Fruit fly (Drosophila melanogaster) whole organism: ENCODE results near the gene Uck.

Experiments used
- CG8478 ChIP-seq: fragments of >200 bp; optimal IDR thresholded peaks from 2 replicates; lab custom pipeline; 2018; ENCODE audit warnings: inconsistent platforms
- Dll ChIP-seq: fragments of >200 bp; optimal IDR thresholded peaks from 2 replicates; lab custom pipeline; 2017
- EcR ChIP-seq, 2 experiments: fragments of >200 bp; optimal IDR thresholded peaks; 2 replicates each; lab custom pipeline; 2017; ENCODE audit warnings: missing biosample characterization in 2 of 2, missing genetic modification characterization in 2 of 2, missing genetic modification reagents in 2 of 2
- pan ChIP-seq: fragments of >200 bp; optimal IDR thresholded peaks from 2 replicates; lab custom pipeline; 2017
- psq ChIP-seq: fragments of >200 bp; optimal IDR thresholded peaks from 2 replicates; lab custom pipeline; 2017
- usp ChIP-seq: fragments of >200 bp; optimal IDR thresholded peaks from 2 replicates; lab custom pipeline; 2017; ENCODE audit warnings: missing biosample characterization, missing genetic modification characterization, mixed read lengths

Gene Uck

dm6 chr3R:24266786-24267579 is 23.0 kb upstream of the Uck start:
- TF ChIP-seq EcR (GFP tag; optimal IDR thresholded peaks at IDR 0.05; lab: Kevin White, UChicago) (peak in 1 of 2 experiments; percentile 56), pan (lab: Kevin White, UChicago) (no peak)

- TF ChIP-seq psq (lab: Kevin White, UChicago) (no peak), pan (lab: Kevin White, UChicago) (no peak), CG8478 (no peak), EcR (GFP tag; optimal IDR thresholded peaks at IDR 0.05; lab: Kevin White, UChicago) (peak in 1 of 2 experiments; percentile 44), usp (GFP tag; lab: Kevin White, UChicago) (no peak), Dll (lab: Kevin White, UChicago) (no peak)
Measured at dm6 chr3R:24267580-24268202, 22.3 kb upstream of the Uck start.

DNA sequence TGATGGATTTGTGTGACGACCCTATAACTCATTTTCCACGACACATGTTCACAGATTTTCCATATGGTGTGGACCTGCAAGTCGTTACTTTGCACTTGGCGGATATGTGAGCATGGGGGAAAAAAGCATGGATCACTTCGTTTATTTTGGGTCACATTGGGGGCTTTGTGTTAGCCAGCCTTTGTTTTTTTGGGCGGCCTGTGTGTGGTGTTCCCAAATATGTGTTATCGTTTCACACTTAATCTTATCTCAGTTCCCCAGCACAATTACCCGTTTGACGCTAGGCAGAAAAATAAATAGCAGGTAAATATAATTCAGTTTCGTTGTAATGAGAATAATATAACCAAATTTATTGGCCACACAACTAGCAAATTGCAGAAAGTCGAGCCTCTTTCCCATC is 21.7 kb upstream of the Uck start:
- TF ChIP-seq usp (GFP tag; lab: Kevin White, UChicago) (no peak), EcR (GFP tag; optimal IDR thresholded peaks at IDR 0.05; lab: Kevin White, UChicago) (no peak), pan (lab: Kevin White, UChicago) (no peak), psq (lab: Kevin White, UChicago) (no peak), CG8478 (no peak), Dll (lab: Kevin White, UChicago) (no peak)

dm6 chr3R:24270034-24270433 is 19.9 kb upstream of the Uck start:
- no peak for TF ChIP-seq Dll (lab: Kevin White, UChicago)
- TF ChIP-seq EcR (GFP tag; optimal IDR thresholded peaks at IDR 0.05; lab: Kevin White, UChicago): peak in 1 of 2 experiments; percentile 18

DNA sequence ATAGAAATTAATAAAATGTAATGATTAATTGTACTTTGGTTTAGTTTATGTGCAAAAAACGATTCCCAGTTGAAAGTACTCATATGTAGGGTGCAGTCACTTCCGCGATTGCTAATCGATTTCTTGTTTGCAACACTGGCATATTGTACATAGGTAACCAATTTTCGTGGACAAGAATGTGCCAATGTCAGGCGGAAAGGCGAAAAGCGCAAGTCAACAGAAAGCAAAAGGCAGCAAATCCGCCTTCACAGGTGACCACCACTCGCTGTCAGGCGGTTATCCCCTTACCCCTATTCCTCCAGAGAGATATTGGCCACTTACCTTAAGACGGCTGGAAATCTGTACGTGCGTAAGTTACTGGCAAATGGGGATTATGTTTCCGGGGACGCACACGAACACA is 19.4 kb upstream of the Uck start:
- no peak for TF ChIP-seq CG8478
- TF ChIP-seq psq (lab: Kevin White, UChicago): no peak
- no peak for TF ChIP-seq pan (lab: Kevin White, UChicago)
- no peak for TF ChIP-seq Dll (lab: Kevin White, UChicago)
- no peak for TF ChIP-seq EcR (GFP tag; optimal IDR thresholded peaks at IDR 0.05; lab: Kevin White, UChicago)
- TF ChIP-seq usp (GFP tag; lab: Kevin White, UChicago): no peak

DNA sequence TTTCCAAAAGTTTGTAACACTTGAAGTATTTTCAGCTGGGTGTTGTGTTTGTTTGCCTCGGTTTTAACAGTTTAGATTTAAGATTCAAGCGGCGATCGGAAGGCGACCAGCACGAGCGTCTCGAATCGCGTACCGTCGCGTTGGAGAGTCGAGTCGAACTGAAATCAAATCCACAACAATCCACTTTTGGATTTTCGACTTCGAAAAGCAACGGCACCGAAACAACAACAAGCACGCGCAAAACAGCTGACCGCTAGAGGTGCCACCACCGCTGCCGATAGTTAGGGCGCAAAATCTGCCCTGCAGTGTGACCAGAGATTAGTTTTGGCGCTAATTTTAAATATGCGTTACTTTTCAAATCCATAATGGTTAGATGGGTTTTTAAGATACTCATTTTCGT is 18.9 kb upstream of the Uck start, which contains the start of gene jar:
Gene jar, minus strand, starts transcription at position 163 of the 400 bp plus-strand sequence.
- TF ChIP-seq CG8478 (no peak), EcR (GFP tag; optimal IDR thresholded peaks at IDR 0.05; lab: Kevin White, UChicago) (no peak), psq (lab: Kevin White, UChicago) (no peak), pan (lab: Kevin White, UChicago) (no peak), Dll (lab: Kevin White, UChicago) (no peak), usp (GFP tag; lab: Kevin White, UChicago) (no peak)

DNA sequence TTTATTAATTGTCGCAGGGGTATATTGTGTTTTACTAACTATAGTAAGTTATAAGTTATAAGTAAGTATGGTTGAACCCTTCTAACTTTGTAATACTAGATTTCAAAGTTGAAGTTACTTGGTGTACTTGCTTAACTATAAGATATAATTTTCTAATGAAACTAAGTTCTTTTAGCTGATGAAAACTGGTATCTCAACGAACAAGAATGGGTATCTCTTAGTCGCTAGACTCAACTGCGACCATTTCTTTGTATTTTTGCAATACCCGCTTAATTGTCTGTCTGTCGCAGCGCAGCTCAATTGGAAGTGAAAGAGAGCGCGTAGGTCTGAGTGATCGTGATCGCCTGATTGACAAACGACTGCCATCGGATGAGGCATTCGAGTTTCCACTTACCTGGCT is 17.7 kb upstream of the Uck start:
- TF ChIP-seq pan (lab: Kevin White, UChicago): no peak
- TF ChIP-seq Dll (lab: Kevin White, UChicago): no peak
- no peak for TF ChIP-seq usp (GFP tag; lab: Kevin White, UChicago)

dm6 chr3R:24272775-24273290 is 17.1 kb upstream of the Uck start, which contains the start of gene Orct2:
Gene Orct2 (plus strand): TSS chr3R:24273029.
- TF ChIP-seq pan (lab: Kevin White, UChicago) (no peak), CG8478 (no peak), Dll (lab: Kevin White, UChicago) (peak; percentile 34)

DNA sequence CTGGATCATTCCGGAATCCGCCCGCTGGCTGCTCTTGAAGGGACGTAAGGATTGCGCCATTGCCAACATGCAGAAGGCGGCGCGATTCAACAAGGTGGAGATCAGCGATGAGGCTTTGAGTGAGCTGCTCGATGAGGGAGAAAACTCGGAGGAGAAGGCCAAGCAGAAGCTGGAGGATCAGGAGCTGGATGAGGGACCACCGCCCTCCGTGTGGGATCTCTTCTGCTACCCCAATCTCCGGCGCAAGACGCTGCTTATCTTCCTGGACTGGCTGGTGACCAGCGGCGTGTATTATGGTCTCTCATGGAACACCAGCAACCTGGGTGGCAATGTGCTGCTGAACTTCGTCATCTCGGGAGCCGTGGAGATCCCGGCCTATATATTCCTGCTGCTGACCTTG is 15.8 kb upstream of the Uck start:
- TF ChIP-seq EcR (GFP tag; optimal IDR thresholded peaks at IDR 0.05; lab: Kevin White, UChicago): no peak
- no peak for TF ChIP-seq psq (lab: Kevin White, UChicago)
- no peak for TF ChIP-seq Dll (lab: Kevin White, UChicago)
- TF ChIP-seq usp (GFP tag; lab: Kevin White, UChicago): no peak
- TF ChIP-seq CG8478: no peak
- TF ChIP-seq pan (lab: Kevin White, UChicago): no peak

dm6 chr3R:24275463-24275862 is 14.5 kb upstream of the Uck start:
- TF ChIP-seq psq (lab: Kevin White, UChicago): no peak
- TF ChIP-seq CG8478: no peak
- TF ChIP-seq usp (GFP tag; lab: Kevin White, UChicago): no peak
- TF ChIP-seq pan (lab: Kevin White, UChicago): no peak
- TF ChIP-seq Dll (lab: Kevin White, UChicago): no peak
- no peak for TF ChIP-seq EcR (GFP tag; optimal IDR thresholded peaks at IDR 0.05; lab: Kevin White, UChicago)

DNA sequence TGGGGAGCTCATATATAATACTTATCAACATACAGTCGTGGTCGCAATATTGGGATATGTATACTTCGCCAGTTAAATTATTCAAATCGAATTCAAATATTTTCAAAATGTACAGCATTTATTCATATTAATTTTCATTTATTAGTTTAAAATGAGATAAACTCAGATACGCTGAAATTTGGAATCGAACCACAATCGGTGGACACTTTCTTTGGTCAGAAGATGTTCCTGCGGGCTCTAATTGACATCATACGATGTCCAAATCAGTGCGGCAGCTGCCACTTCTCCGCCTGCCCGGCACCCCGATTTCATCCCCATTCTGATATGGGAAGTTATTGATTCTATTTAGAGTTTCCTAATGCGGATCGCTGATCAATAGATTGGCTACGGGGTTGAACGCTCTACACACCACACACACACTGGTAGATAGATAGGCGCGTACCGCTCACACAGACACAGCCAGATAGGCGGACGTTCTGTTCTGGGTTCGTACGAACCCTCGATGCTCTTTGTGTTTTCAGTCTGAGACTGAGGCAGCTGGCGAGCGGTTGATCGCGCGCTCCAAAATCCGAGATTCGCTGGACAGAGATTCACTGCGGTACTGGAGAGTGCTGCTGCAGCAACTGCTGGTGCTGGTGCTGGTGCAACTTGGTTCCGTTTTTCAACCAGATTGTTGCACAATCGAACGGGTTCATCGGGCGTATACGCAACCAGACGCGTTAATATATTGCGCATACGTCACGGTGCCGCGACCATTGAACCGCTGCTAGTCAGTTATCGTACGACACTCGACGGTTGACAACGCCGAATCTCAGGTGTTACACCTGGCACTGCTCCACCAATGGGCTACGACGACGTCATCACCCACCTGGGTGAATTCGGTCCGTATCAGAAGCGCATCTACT is 13.6 kb upstream of the Uck start, which contains the start of gene Orct:
Gene Orct, plus strand, starts transcription at position 157 of the 905 bp plus-strand sequence.
- no peak for TF ChIP-seq pan (lab: Kevin White, UChicago)
- peak in 1 of 2 experiments; percentile 19 for TF ChIP-seq EcR (GFP tag; optimal IDR thresholded peaks at IDR 0.05; lab: Kevin White, UChicago)
